Worm (Caenorhabditis elegans) whole organism, L2 larva: ENCODE data around the gene W08E12.9.

ENCODE experiments used
- elt-1 ChIP-seq: fragments of 150-350 bp; optimal IDR thresholded peaks from 2 replicates; lab custom pipeline; 2014; ENCODE audit warnings: missing biosample characterization, missing genetic modification characterization
- lsy-2 ChIP-seq, 2 experiments: fragments of 150-350 bp in 1 of 2; sonication (generic microtip) in 1 of 2; optimal IDR thresholded peaks; 2 replicates each; lab custom pipeline; 2014 to 2017; ENCODE audit warnings: missing biosample characterization in 2 of 2, missing genetic modification characterization in 2 of 2
- snpc-4 ChIP-seq: fragments of 150-350 bp; optimal IDR thresholded peaks from 2 replicates; lab custom pipeline; 2014; ENCODE audit warnings: missing biosample characterization, missing genetic modification characterization

ce11 chrIV:3300492-3300891, 6.9 kb downstream of the W08E12.9 start, which contains the start of gene W08E12.5:
- TF ChIP-seq lsy-2 (tag; optimal IDR thresholded peaks at IDR 0.05; lab: Kevin White, UChicago) (no peak), elt-1 (tag; lab: Kevin White, UChicago) (no peak), snpc-4 (no peak)
